Worm (Caenorhabditis elegans) whole organism, mixed stage, embryonic: ENCODE data around the gene C32D5.11.

Experiments
- M03D4.4 ChIP-seq: sonication (generic microtip); optimal IDR thresholded peaks from 2 replicates; lab custom pipeline; 2017; ENCODE audit warnings: mild to moderate bottlenecking, missing genetic modification characterization, missing compliant biosample characterization
- bed-3 ChIP-seq: fragments of 200-800 bp; sonication (Bioruptor generic); optimal IDR thresholded peaks from 3 replicates; lab custom pipeline; 2018; ENCODE audit warnings: mild to moderate bottlenecking, missing genetic modification characterization, moderate library complexity, missing compliant biosample characterization
- blmp-1 ChIP-seq: fragments of 150-350 bp; optimal IDR thresholded peaks from 2 replicates; lab custom pipeline; 2014; ENCODE audit warnings: missing biosample characterization, missing genetic modification characterization
- ceh-39 ChIP-seq: fragments of 150-350 bp; optimal IDR thresholded peaks from 2 replicates; lab custom pipeline; 2014; ENCODE audit warnings: missing biosample characterization, missing genetic modification characterization
- ceh-43 ChIP-seq: fragments of 200-800 bp; sonication (Bioruptor generic); optimal IDR thresholded peaks from 2 replicates; lab custom pipeline; 2018; ENCODE audit warnings: mild to moderate bottlenecking, missing genetic modification characterization, moderate library complexity, missing compliant biosample characterization
- ceh-83 ChIP-seq: fragments of 200-800 bp; sonication (Bioruptor generic); optimal IDR thresholded peaks from 2 replicates; lab custom pipeline; 2018; ENCODE audit warnings: mild to moderate bottlenecking, missing genetic modification characterization, missing compliant biosample characterization
- ces-1 ChIP-seq: fragments of 150-350 bp; optimal IDR thresholded peaks from 2 replicates; lab custom pipeline; 2014; ENCODE audit warnings: missing biosample characterization, missing genetic modification reagents, missing genetic modification characterization
- cnd-1 ChIP-seq: fragments of 200-800 bp; sonication (Bioruptor generic); optimal IDR thresholded peaks from 2 replicates; lab custom pipeline; 2018; ENCODE audit warnings: mild to moderate bottlenecking, missing genetic modification characterization, missing compliant biosample characterization
- drap-1 ChIP-seq: fragments of 200-800 bp; sonication (Bioruptor generic); optimal IDR thresholded peaks from 3 replicates; lab custom pipeline; 2018; ENCODE audit warnings: mild to moderate bottlenecking, missing genetic modification characterization, missing compliant biosample characterization
- elt-1 ChIP-seq: sonication (generic microtip); optimal IDR thresholded peaks from 2 replicates; lab custom pipeline; 2017; ENCODE audit warnings: missing genetic modification characterization, mild to moderate bottlenecking, missing compliant biosample characterization, antibody characterized with exemption, moderate library complexity, borderline replicate concordance; ENCODE audit not compliant: insufficient read depth
- elt-3 ChIP-seq: fragments of 150-350 bp; optimal IDR thresholded peaks from 2 replicates; lab custom pipeline; 2014; ENCODE audit warnings: missing biosample characterization, missing genetic modification characterization
- flh-1 ChIP-seq: fragments of 200-800 bp; sonication (Bioruptor generic); optimal IDR thresholded peaks from 2 replicates; lab custom pipeline; 2018; ENCODE audit warnings: mild to moderate bottlenecking, missing genetic modification characterization, moderate library complexity, missing compliant biosample characterization
- ham-2 ChIP-seq: fragments of 200-800 bp; sonication (Bioruptor generic); optimal IDR thresholded peaks from 2 replicates; lab custom pipeline; 2018; ENCODE audit warnings: mild to moderate bottlenecking, missing genetic modification characterization, missing compliant biosample characterization
- hlh-1 ChIP-seq: fragments of 150-350 bp; optimal IDR thresholded peaks from 2 replicates; lab custom pipeline; 2014; ENCODE audit warnings: missing biosample characterization, missing genetic modification reagents, missing genetic modification characterization
- lin-13 ChIP-seq: fragments of 150-350 bp; optimal IDR thresholded peaks from 2 replicates; lab custom pipeline; 2014; ENCODE audit warnings: missing biosample characterization, missing genetic modification characterization
- lin-32 ChIP-seq: fragments of 200-800 bp; sonication (Bioruptor generic); optimal IDR thresholded peaks from 2 replicates; lab custom pipeline; 2018; ENCODE audit warnings: mild to moderate bottlenecking, missing genetic modification characterization, missing compliant biosample characterization
- lsy-2 ChIP-seq: fragments of 150-350 bp; optimal IDR thresholded peaks from 2 replicates; lab custom pipeline; 2014; ENCODE audit warnings: missing biosample characterization, missing genetic modification characterization
- mab-5 ChIP-seq: fragments of 150-350 bp; optimal IDR thresholded peaks from 2 replicates; lab custom pipeline; 2014; ENCODE audit warnings: missing biosample characterization, missing genetic modification characterization
- mep-1 ChIP-seq: fragments of 150-350 bp; optimal IDR thresholded peaks from 2 replicates; lab custom pipeline; 2017; ENCODE audit warnings: missing biosample characterization, missing genetic modification reagents, missing genetic modification characterization, inconsistent platforms
- mls-2 ChIP-seq: sonication (generic microtip); optimal IDR thresholded peaks from 2 replicates; lab custom pipeline; 2016; ENCODE audit warnings: mild to moderate bottlenecking, missing genetic modification characterization, moderate library complexity, missing compliant biosample characterization
- nhr-12 ChIP-seq: fragments of 150-350 bp; optimal IDR thresholded peaks from 2 replicates; lab custom pipeline; 2014; ENCODE audit warnings: missing biosample characterization, missing genetic modification characterization
- nhr-2 ChIP-seq: fragments of 150-350 bp; optimal IDR thresholded peaks from 2 replicates; lab custom pipeline; 2014; ENCODE audit warnings: missing biosample characterization, missing genetic modification characterization
- nhr-237 ChIP-seq: fragments of 150-350 bp; optimal IDR thresholded peaks from 2 replicates; lab custom pipeline; 2014; ENCODE audit warnings: missing biosample characterization, missing genetic modification characterization
- nhr-28 ChIP-seq: fragments of 150-350 bp; optimal IDR thresholded peaks from 2 replicates; lab custom pipeline; 2014; ENCODE audit warnings: missing biosample characterization, missing genetic modification characterization
- nhr-76 ChIP-seq: sonication (generic microtip); optimal IDR thresholded peaks from 2 replicates; lab custom pipeline; 2017; ENCODE audit warnings: missing biosample characterization, missing genetic modification characterization
- pha-4 ChIP-seq: fragments of 150-350 bp; optimal IDR thresholded peaks from 2 replicates; lab custom pipeline; 2018; ENCODE audit warnings: missing biosample characterization, missing genetic modification reagents, missing genetic modification characterization
- sem-2 ChIP-seq: fragments of 200-800 bp; sonication (Bioruptor generic); optimal IDR thresholded peaks from 2 replicates; lab custom pipeline; 2018; ENCODE audit warnings: mild to moderate bottlenecking, missing genetic modification characterization, missing compliant biosample characterization
- snpc-4 ChIP-seq: fragments of 150-350 bp; optimal IDR thresholded peaks from 2 replicates; lab custom pipeline; 2014; ENCODE audit warnings: missing biosample characterization, missing genetic modification characterization
- sptf-1 ChIP-seq: sonication (generic microtip); optimal IDR thresholded peaks from 2 replicates; lab custom pipeline; 2017; ENCODE audit warnings: mild to moderate bottlenecking, missing genetic modification characterization, moderate library complexity, missing compliant biosample characterization
- tbx-8 ChIP-seq: fragments of 200-800 bp; sonication (Bioruptor generic); optimal IDR thresholded peaks from 2 replicates; lab custom pipeline; 2018; ENCODE audit warnings: mild to moderate bottlenecking, missing genetic modification characterization, moderate library complexity, missing compliant biosample characterization
- unc-120 ChIP-seq: sonication (generic microtip); optimal IDR thresholded peaks from 2 replicates; lab custom pipeline; 2017; ENCODE audit warnings: missing genetic modification characterization, missing compliant biosample characterization; ENCODE audit not compliant: poor library complexity, severe bottlenecking
- unc-39 ChIP-seq: fragments of 150-350 bp; optimal IDR thresholded peaks from 2 replicates; lab custom pipeline; 2014; ENCODE audit warnings: missing biosample characterization, missing genetic modification characterization
- unc-62 ChIP-seq: fragments of 150-350 bp; optimal IDR thresholded peaks from 2 replicates; lab custom pipeline; 2014; ENCODE audit warnings: missing biosample characterization, missing genetic modification reagents, missing genetic modification characterization
- zip-8 ChIP-seq: fragments of 150-350 bp; optimal IDR thresholded peaks from 2 replicates; lab custom pipeline; 2014; ENCODE audit warnings: missing biosample characterization, missing genetic modification characterization
- ztf-11 ChIP-seq: fragments of 150-350 bp; optimal IDR thresholded peaks from 2 replicates; lab custom pipeline; 2014; ENCODE audit warnings: missing biosample characterization, missing genetic modification characterization

C32D5.11 gene

DNA sequence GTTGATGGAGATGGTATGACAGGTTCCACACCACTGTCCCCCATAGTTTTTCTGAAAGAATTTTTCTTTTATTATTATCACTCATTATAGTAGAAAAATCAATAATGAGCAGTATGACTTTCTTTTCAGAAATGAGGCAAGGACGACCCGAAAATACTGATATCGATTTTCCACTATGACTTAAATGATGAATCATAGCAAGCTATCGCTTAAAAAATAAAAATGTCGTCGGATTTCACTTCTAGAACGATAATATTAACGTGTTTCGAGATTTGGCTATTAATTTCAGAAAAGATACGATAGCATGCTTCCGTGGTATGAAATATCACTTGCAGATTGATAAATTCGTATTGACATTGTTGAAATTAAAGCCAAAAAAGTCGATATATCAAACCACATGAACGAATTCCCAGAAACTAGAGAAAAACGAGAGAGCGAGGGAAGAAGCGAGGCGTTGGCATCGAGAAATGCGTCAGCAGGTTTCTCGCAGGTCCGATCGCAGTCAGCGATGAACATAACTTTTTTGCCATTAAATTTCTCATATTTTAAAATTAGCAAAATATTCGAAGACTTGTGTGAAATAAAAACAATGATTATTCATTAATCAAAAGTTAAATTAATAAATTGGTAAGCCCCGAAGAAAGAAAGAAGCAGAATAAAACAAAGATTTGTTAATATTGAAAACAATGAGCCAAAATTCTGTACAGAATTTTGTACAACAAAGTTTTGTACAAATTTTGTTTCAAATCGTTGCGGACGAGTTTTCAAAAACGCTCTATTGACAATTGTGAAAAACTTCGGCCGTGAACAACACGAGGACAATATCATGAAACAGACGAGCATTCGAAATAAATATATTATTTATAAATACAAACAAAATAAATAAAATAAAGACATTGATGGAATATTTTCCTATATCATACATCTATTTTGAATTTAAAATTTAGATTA is at the start of gene C32D5.11:
Gene C32D5.11, minus strand, starts transcription at position 51 of the 951 bp plus-strand sequence.
- TF ChIP-seq unc-120 (tag; lab: Kevin White, UChicago) (peak; percentile 16), bed-3 (no peak), sem-2 (GFP tag; lab: Kevin White, UChicago) (no peak), flh-1 (GFP tag; lab: Kevin White, UChicago) (no peak), nhr-237 (tag; lab: Kevin White, UChicago) (no peak), lsy-2 (tag; lab: Kevin White, UChicago) (peak; percentile 38), elt-3 (tag; lab: Kevin White, UChicago) (no peak), elt-1 (tag; lab: Kevin White, UChicago) (no peak), ces-1 (GFP tag; lab: Kevin White, UChicago) (peak; percentile 20), nhr-2 (no peak), unc-39 (tag; lab: Kevin White, UChicago) (no peak), nhr-28 (tag; lab: Kevin White, UChicago) (no peak), ceh-39 (tag; lab: Kevin White, UChicago) (no peak), nhr-76 (no peak), lin-32 (GFP tag; lab: Kevin White, UChicago) (no peak), mep-1 (tag; lab: Kevin White, UChicago) (peak; percentile 53), blmp-1 (tag; lab: Kevin White, UChicago) (no peak), sptf-1 (tag; lab: Kevin White, UChicago) (peak; percentile 55), mab-5 (tag; lab: Kevin White, UChicago) (no peak), nhr-12 (tag; lab: Kevin White, UChicago) (no peak), mls-2 (tag; lab: Kevin White, UChicago) (no peak), snpc-4 (tag; lab: Kevin White, UChicago) (no peak), cnd-1 (tag; lab: Kevin White, UChicago) (no peak), tbx-8 (GFP tag; lab: Kevin White, UChicago) (no peak), drap-1 (GFP tag; lab: Kevin White, UChicago) (no peak), zip-8 (tag; lab: Kevin White, UChicago) (no peak), hlh-1 (tag; lab: Kevin White, UChicago) (peak; percentile 37), M03D4.4 (tag; lab: Kevin White, UChicago) (no peak), unc-62 (GFP tag; lab: Kevin White, UChicago) (no peak), lin-13 (tag; lab: Kevin White, UChicago) (peak; percentile 52), ceh-43 (GFP tag; lab: Kevin White, UChicago) (no peak), ham-2 (no peak), ztf-11 (tag; lab: Kevin White, UChicago) (no peak), pha-4 (tag; lab: Kevin White, UChicago) (no peak), ceh-83 (GFP tag; lab: Kevin White, UChicago) (no peak)

DNA sequence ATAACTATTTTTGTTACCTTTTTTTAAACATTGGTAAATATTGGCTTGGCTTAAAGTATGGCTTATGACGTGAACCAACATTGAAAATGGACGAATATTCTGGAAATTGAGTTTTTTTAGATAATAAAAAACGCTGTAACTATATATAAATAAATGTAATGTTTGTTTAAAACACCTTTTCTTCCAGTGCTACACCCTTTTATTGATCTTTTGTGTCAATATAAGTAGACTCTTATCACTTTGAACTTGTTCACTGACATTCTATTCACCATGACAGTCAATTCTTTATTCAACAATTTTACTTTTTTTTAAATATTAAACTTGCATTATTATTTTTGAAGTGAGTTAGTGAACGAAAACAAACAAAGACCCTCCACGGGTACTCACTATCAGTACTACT is 48.0 kb upstream of the C32D5.11 start, which contains the start of gene T25D10.1:
Gene T25D10.1, plus strand, starts transcription at position 169 of the 400 bp plus-strand sequence.
- TF ChIP-seq lsy-2 (tag; lab: Kevin White, UChicago) = no peak
- no peak for TF ChIP-seq unc-120 (tag; lab: Kevin White, UChicago)
- no peak for TF ChIP-seq nhr-12 (tag; lab: Kevin White, UChicago)
- no peak for TF ChIP-seq flh-1 (GFP tag; lab: Kevin White, UChicago)

DNA sequence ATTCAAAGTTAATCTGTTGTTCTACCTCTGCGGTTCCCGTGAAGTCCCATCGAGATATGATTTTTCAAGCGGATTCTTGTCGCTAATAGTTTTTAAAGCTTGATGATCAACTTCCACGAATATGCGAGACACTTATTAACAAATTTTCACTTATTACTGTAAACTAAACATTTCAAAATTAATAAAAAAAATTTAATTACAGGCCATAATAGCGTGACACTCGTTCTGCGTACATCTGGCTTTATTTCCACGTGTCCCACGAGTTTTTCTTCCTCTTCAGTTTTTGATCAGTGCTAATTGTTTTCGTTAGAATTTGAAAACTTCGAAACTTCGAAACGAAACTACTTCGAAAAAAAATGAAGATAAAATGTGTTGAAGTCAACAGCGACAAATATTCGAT is 46.4 kb upstream of the C32D5.11 start, which contains the start of gene btb-2:
Gene btb-2, plus strand, starts transcription at position 301 of the 400 bp plus-strand sequence.
- TF ChIP-seq M03D4.4 (tag; lab: Kevin White, UChicago) (no peak), unc-62 (GFP tag; lab: Kevin White, UChicago) (no peak), blmp-1 (tag; lab: Kevin White, UChicago) (no peak), nhr-28 (tag; lab: Kevin White, UChicago) (no peak), ceh-43 (GFP tag; lab: Kevin White, UChicago) (no peak), elt-3 (tag; lab: Kevin White, UChicago) (no peak)
- TF ChIP-seq, all 35 proteins: peak for 0
